Worm (Caenorhabditis elegans) whole organism, L1 larva: ENCODE measurements around the gene C13A2.3.

Source experiments
- efl-1 ChIP-seq, 4 experiments: fragments of 150-350 bp; optimal IDR thresholded peaks in 3 of 4; peaks in 1 of 4; 1 replicate in 1 of 4; 2 replicates in 3 of 4; lab custom pipeline; 2014; ENCODE audit warnings: missing biosample characterization in 2 of 4, missing genetic modification characterization in 2 of 4, missing genetic modification reagents in 2 of 4
- nhr-11 ChIP-seq: fragments of 150-350 bp; optimal IDR thresholded peaks from 2 replicates; lab custom pipeline; 2014; ENCODE audit warnings: missing biosample characterization, missing genetic modification characterization
- nhr-77 ChIP-seq: fragments of 150-350 bp; optimal IDR thresholded peaks from 2 replicates; lab custom pipeline; 2014; ENCODE audit warnings: missing biosample characterization, missing genetic modification characterization
- snpc-4 ChIP-seq: fragments of 150-350 bp; optimal IDR thresholded peaks from 2 replicates; lab custom pipeline; 2014; ENCODE audit warnings: missing biosample characterization, missing genetic modification characterization
- unc-130 ChIP-seq: fragments of 150-350 bp; optimal IDR thresholded peaks from 2 replicates; lab custom pipeline; 2017; ENCODE audit warnings: missing biosample characterization, missing genetic modification characterization, inconsistent platforms
- unc-62 ChIP-seq: fragments of 150-350 bp; optimal IDR thresholded peaks from 2 replicates; lab custom pipeline; 2014; ENCODE audit warnings: missing biosample characterization, missing genetic modification reagents, missing genetic modification characterization

ce11 chrV:7330868-7331267, 48.7 kb downstream of the C13A2.3 start, which contains the start of gene F10G2.2:
- TF ChIP-seq snpc-4 (tag; lab: Kevin White, UChicago) (no peak), nhr-77 (no peak), unc-130 (tag; lab: Kevin White, UChicago) (no peak), nhr-11 (tag; lab: Kevin White, UChicago) (no peak), efl-1 (optimal IDR thresholded peaks at IDR 0.05; lab: Kevin White, UChicago) (no peak), efl-1 (GFP tag; optimal IDR thresholded peaks at IDR 0.05 in 1 of 2; lab: Kevin White, UChicago) (no peak), unc-62 (GFP tag; lab: Kevin White, UChicago) (no peak)
